Fruit fly (Drosophila melanogaster) whole organism, adult: Measurements from ENCODE around the gene CG8907.

Source experiments
- CG11617 ChIP-seq: fragments of 200-800 bp; sonication (Bioruptor generic); optimal IDR thresholded peaks from 2 replicates; lab custom pipeline; 2017; ENCODE audit warnings: mild to moderate bottlenecking, missing biosample characterization, missing genetic modification reagents, missing genetic modification characterization
- CG12768 ChIP-seq: fragments of 200-800 bp; sonication (Bioruptor generic); optimal IDR thresholded peaks from 2 replicates; lab custom pipeline; 2017; ENCODE audit warnings: missing biosample characterization, missing genetic modification characterization, mild to moderate bottlenecking, moderate library complexity, missing genetic modification reagents
- CG14711 ChIP-seq: fragments of 200-800 bp; sonication (Bioruptor generic); optimal IDR thresholded peaks from 2 replicates; lab custom pipeline; 2018; ENCODE audit warnings: missing biosample characterization, mild to moderate bottlenecking, missing genetic modification characterization, moderate library complexity
- CG1620 ChIP-seq: fragments of 200-800 bp; sonication (Bioruptor generic); optimal IDR thresholded peaks from 2 replicates; lab custom pipeline; 2016; ENCODE audit warnings: missing biosample characterization, missing genetic modification characterization
- CG33017 ChIP-seq: fragments of 200-800 bp; sonication (Bioruptor generic); optimal IDR thresholded peaks from 2 replicates; lab custom pipeline; 2018; ENCODE audit warnings: missing biosample characterization, mild to moderate bottlenecking, missing genetic modification characterization, moderate library complexity
- CG5204 ChIP-seq: fragments of 200-800 bp; sonication (Bioruptor generic); optimal IDR thresholded peaks from 2 replicates; lab custom pipeline; 2016; ENCODE audit warnings: missing biosample characterization, missing genetic modification characterization
- CG7045 ChIP-seq: fragments of 200-800 bp; sonication (Bioruptor generic); optimal IDR thresholded peaks from 2 replicates; lab custom pipeline; 2017; ENCODE audit warnings: missing biosample characterization, mild to moderate bottlenecking, missing genetic modification characterization
- CG7101 ChIP-seq: fragments of 200-800 bp; sonication (Bioruptor generic); optimal IDR thresholded peaks from 2 replicates; lab custom pipeline; 2018; ENCODE audit warnings: missing biosample characterization, mild to moderate bottlenecking, missing genetic modification characterization, moderate library complexity
- Clk ChIP-seq: fragments of 200-800 bp; sonication (Bioruptor generic); optimal IDR thresholded peaks from 2 replicates; lab custom pipeline; 2017; ENCODE audit warnings: missing biosample characterization, missing genetic modification characterization
- Crg-1 ChIP-seq: fragments of 200-800 bp; sonication (Bioruptor generic); optimal IDR thresholded peaks from 2 replicates; lab custom pipeline; 2016; ENCODE audit warnings: missing biosample characterization, missing genetic modification characterization
- Hr96 ChIP-seq: fragments of 200-800 bp; sonication (Bioruptor generic); optimal IDR thresholded peaks from 2 replicates; lab custom pipeline; 2016; ENCODE audit warnings: missing biosample characterization, missing genetic modification characterization
- Mnt ChIP-seq: fragments of 200-800 bp; sonication (Bioruptor generic); optimal IDR thresholded peaks from 2 replicates; lab custom pipeline; 2016; ENCODE audit warnings: missing biosample characterization, mild to moderate bottlenecking, missing genetic modification characterization
- bab1 ChIP-seq: fragments of 200-800 bp; sonication (Bioruptor generic); optimal IDR thresholded peaks from 3 replicates; lab custom pipeline; 2019; ENCODE audit warnings: missing biosample characterization, mild to moderate bottlenecking, missing genetic modification characterization, moderate library complexity
- cic ChIP-seq: fragments of 200-800 bp; sonication (Bioruptor generic); optimal IDR thresholded peaks from 2 replicates; lab custom pipeline; 2017; ENCODE audit warnings: missing biosample characterization, mild to moderate bottlenecking, missing genetic modification characterization, moderate library complexity
- cnc ChIP-seq, 2 experiments: fragments of >200 bp; optimal IDR thresholded peaks; 2 replicates each; lab custom pipeline; 2017
- kay ChIP-seq: fragments of 200-800 bp; sonication (Bioruptor generic); peaks from one replicate; lab custom pipeline; 2016; ENCODE audit warnings: missing biosample characterization, missing genetic modification characterization, borderline replicate concordance
- ovo ChIP-seq: fragments of 200-800 bp; sonication (Bioruptor generic); optimal IDR thresholded peaks from 2 replicates; lab custom pipeline; 2016; ENCODE audit warnings: missing biosample characterization, missing genetic modification characterization
- pad ChIP-seq: fragments of 200-800 bp; sonication (Bioruptor generic); optimal IDR thresholded peaks from 3 replicates; lab custom pipeline; 2017; ENCODE audit warnings: missing biosample characterization, missing genetic modification characterization, mild to moderate bottlenecking, moderate library complexity, missing genetic modification reagents
- tj ChIP-seq: fragments of 200-800 bp; sonication (Bioruptor generic); optimal IDR thresholded peaks from 3 replicates; lab custom pipeline; 2017; ENCODE audit warnings: missing biosample characterization, mild to moderate bottlenecking, missing genetic modification characterization, moderate library complexity
- toe ChIP-seq: fragments of 200-800 bp; sonication (Bioruptor generic); optimal IDR thresholded peaks from 2 replicates; lab custom pipeline; 2016; ENCODE audit warnings: missing biosample characterization, missing genetic modification characterization

The CG8907 gene

DNA sequence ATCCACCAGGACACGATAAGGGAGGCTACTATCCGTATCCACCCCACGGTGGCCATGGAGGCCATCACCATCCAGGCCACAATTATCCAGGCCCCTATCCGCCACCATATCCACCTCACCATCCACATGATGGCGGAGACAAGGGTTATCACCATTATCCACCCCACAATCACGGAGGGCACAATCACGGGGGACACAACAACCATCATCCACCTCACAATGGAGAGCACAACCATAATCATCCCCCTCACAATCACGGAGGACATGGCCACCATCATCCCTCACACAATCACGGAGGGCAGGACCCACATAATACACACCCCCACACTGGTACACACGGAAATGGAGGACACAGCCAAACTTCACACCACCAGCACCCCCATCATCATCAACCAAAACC, 21.7 kb downstream of the CG8907 start:
- TF ChIP-seq pad (GFP tag; lab: Kevin White, UChicago) (no peak), Crg-1 (no peak), CG7045 (GFP tag; lab: Kevin White, UChicago) (no peak), Hr96 (GFP tag; lab: Kevin White, UChicago) (no peak), kay (GFP tag; lab: Kevin White, UChicago) (no peak), bab1 (GFP tag; lab: Kevin White, UChicago) (no peak), CG12768 (GFP tag; lab: Kevin White, UChicago) (no peak), CG11617 (GFP tag; lab: Kevin White, UChicago) (no peak), Mnt (GFP tag; lab: Kevin White, UChicago) (no peak), tj (no peak), CG7101 (tag; lab: Kevin White, UChicago) (no peak), cic (GFP tag; lab: Kevin White, UChicago) (no peak), CG33017 (tag; lab: Kevin White, UChicago) (no peak), CG1620 (no peak), Clk (no peak), CG14711 (no peak), toe (GFP tag; lab: Kevin White, UChicago) (no peak), ovo (GFP tag; lab: Kevin White, UChicago) (no peak), cnc (optimal IDR thresholded peaks at IDR 0.05; lab: Kevin White, UChicago) (no peak)

DNA sequence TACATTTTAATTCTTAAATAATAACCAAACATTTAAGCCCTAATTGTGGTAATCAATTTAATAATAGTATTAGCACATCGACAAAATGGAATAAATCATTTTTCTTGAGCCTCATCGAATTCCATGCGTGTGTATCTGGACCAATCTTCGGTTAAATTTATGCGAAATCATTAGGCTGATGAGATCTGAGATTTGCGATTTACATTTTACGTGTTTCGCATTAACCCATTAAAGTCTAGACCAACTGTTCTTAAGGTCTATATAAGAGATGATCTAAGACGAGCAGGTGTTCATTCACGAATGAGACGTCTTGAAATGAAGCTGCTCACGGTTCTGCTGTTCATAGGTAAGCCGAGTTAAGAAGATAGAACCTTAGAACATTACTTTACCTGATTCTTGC, 23.4 kb downstream of the CG8907 start, which contains the start of gene CG31268:
Gene CG31268 (plus strand): TSS at position 301 of the 400 bp plus-strand sequence.
- TF ChIP-seq CG1620 (no peak), Clk (no peak), Crg-1 (no peak)

DNA sequence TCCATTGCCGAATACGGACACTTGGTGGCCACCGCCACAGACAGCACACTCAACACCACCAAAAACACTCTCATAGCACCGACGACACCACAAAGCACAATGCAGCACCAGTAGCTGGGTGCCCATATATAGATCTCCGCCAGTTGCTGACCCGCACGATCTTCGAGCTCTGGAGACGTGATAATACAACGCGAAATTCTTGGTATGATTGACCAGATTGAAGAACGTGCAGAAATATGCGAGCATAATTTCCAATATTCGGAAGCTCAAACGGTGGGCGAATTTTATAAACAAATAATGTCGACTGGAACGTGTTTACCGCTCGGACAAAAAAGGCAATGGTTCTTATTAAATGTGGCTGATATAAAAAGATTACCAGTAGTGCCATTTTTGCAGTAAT, 27.9 kb downstream of the CG8907 start, which contains the start of gene CG4009:
Gene CG4009 (minus strand): TSS at position 101 of the 400 bp plus-strand sequence.
- no peak for TF ChIP-seq ovo (GFP tag; lab: Kevin White, UChicago)
- no peak for TF ChIP-seq kay (GFP tag; lab: Kevin White, UChicago)
- TF ChIP-seq Clk = no peak
- no peak for TF ChIP-seq toe (GFP tag; lab: Kevin White, UChicago)
- TF ChIP-seq cic (GFP tag; lab: Kevin White, UChicago) = no peak
- no peak for TF ChIP-seq Crg-1
- TF ChIP-seq Mnt (GFP tag; lab: Kevin White, UChicago) = no peak
- no peak for TF ChIP-seq CG5204 (GFP tag; lab: Kevin White, UChicago)
- TF ChIP-seq bab1 (GFP tag; lab: Kevin White, UChicago) = no peak
- no peak for TF ChIP-seq CG14711
- no peak for TF ChIP-seq CG33017 (tag; lab: Kevin White, UChicago)
- no peak for TF ChIP-seq CG12768 (GFP tag; lab: Kevin White, UChicago)
- no peak for TF ChIP-seq Hr96 (GFP tag; lab: Kevin White, UChicago)
- TF ChIP-seq CG7101 (tag; lab: Kevin White, UChicago) = no peak
- no peak for TF ChIP-seq CG11617 (GFP tag; lab: Kevin White, UChicago)
- no peak for TF ChIP-seq CG1620
- no peak for TF ChIP-seq tj
- TF ChIP-seq CG7045 (GFP tag; lab: Kevin White, UChicago) = no peak
- TF ChIP-seq pad (GFP tag; lab: Kevin White, UChicago) = no peak

DNA sequence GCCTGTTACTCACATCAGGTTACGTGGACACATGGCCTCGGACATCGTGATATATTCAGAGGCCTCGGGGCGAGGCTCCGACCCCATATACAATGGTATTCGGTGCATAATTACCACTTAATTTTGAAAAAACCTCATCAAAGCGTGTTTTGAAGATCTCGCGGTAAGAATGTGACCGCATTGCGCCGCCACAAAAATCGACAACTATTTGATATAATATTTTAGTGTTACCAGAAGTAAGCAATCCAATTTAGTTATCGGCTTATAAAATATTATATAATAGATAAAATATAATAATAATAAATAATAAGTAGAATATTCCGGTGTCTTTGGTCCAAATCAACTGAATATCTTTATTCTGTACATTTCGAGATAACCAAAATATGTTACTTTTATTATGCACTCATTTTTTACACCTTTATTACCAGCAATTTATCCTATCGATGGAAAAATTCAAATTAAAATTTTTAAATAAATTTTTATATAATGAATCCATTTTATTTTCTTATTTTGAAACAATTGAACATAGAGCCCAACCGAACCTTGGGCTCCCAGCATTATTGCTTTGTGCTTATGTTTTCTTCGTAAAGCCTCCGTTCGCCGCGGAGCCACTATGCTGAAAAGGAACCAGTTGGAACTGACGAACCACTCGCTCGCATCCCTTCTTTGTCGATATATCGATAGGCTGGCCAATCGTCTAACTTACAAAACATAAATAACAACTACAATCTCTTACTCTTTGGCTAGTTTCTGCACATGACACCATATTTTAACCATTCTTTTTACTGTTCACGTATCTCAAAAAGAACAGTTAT, 32.1 kb downstream of the CG8907 start, which contains the start of the genes CG18213 and Trm7-32:
Gene CG18213 (minus strand): TSS at position 211 of the 815 bp plus-strand sequence.
Gene Trm7-32 (plus strand): TSS at position 690 of the 815 bp plus-strand sequence.
- TF ChIP-seq CG14711 = no peak
- no peak for TF ChIP-seq Crg-1
- TF ChIP-seq Hr96 (GFP tag; lab: Kevin White, UChicago) = no peak
- peak; percentile 48 for TF ChIP-seq Mnt (GFP tag; lab: Kevin White, UChicago)
- peak; percentile 2 for TF ChIP-seq bab1 (GFP tag; lab: Kevin White, UChicago)
- no peak for TF ChIP-seq CG7101 (tag; lab: Kevin White, UChicago)
- TF ChIP-seq CG7045 (GFP tag; lab: Kevin White, UChicago) = no peak
- no peak for TF ChIP-seq CG5204 (GFP tag; lab: Kevin White, UChicago)
- TF ChIP-seq tj = peak; percentile 2
- no peak for TF ChIP-seq Clk
- TF ChIP-seq kay (GFP tag; lab: Kevin White, UChicago) = no peak
- no peak for TF ChIP-seq CG33017 (tag; lab: Kevin White, UChicago)
- peak; percentile 19 for TF ChIP-seq toe (GFP tag; lab: Kevin White, UChicago)
- TF ChIP-seq cic (GFP tag; lab: Kevin White, UChicago) = no peak
- TF ChIP-seq cnc (optimal IDR thresholded peaks at IDR 0.05; lab: Kevin White, UChicago) = no peak
- TF ChIP-seq CG12768 (GFP tag; lab: Kevin White, UChicago) = no peak
- TF ChIP-seq ovo (GFP tag; lab: Kevin White, UChicago) = no peak

DNA sequence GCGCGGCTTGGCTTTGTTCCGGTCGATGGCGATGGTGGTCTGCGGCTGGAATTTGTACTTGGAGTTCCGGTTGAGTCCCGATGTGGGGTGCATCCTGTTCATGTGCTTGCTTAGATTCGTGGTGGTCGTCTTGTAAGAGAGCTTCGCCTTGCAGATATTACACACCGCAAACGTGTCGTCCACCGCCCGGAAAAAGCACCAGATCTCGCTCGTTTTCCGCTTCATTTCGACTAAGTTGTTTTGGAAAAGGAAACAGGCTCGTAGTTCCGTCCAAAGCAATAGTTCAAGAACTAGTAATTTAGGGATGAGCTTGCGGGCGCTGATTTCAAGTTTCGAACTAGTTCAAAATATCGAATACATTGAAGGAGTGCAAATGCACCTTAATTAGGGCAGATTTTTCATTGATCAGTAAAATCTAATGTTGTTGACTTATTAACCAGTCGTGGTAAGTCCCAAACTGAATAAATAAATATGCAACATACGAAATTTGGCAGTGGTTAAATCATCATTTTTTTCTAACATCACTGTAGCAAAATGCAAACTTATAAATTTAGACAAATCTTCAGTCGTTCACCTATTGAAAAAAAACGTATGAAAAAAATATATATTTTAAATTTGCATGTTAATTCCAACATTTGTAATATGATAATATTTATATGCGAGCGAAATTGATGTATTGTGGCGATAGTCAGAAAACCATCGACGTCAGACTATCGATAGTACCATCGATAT, 34.9 kb downstream of the CG8907 start, which contains the start of the genes bdwf and Patr-1:
Gene bdwf (minus strand): TSS at position 299 of the 732 bp plus-strand sequence.
Gene Patr-1 (plus strand): TSS at position 727 of the 732 bp plus-strand sequence.
- peak; percentile 11 for TF ChIP-seq Crg-1
- no peak for TF ChIP-seq CG33017 (tag; lab: Kevin White, UChicago)
- peak; percentile 38 for TF ChIP-seq kay (GFP tag; lab: Kevin White, UChicago)
- no peak for TF ChIP-seq CG7045 (GFP tag; lab: Kevin White, UChicago)
- TF ChIP-seq cnc (optimal IDR thresholded peaks at IDR 0.05; lab: Kevin White, UChicago) = no peak
- peak; percentile 50 for TF ChIP-seq CG5204 (GFP tag; lab: Kevin White, UChicago)
- no peak for TF ChIP-seq cic (GFP tag; lab: Kevin White, UChicago)
- TF ChIP-seq CG11617 (GFP tag; lab: Kevin White, UChicago) = peak; percentile 38
- peak; percentile 41 for TF ChIP-seq CG1620
- TF ChIP-seq CG12768 (GFP tag; lab: Kevin White, UChicago) = no peak
- TF ChIP-seq tj = peak; percentile 95
- peak; percentile 2 for TF ChIP-seq CG14711
- no peak for TF ChIP-seq toe (GFP tag; lab: Kevin White, UChicago)
- no peak for TF ChIP-seq bab1 (GFP tag; lab: Kevin White, UChicago)
- peak; percentile 17 for TF ChIP-seq Mnt (GFP tag; lab: Kevin White, UChicago)
- peak; percentile 31 for TF ChIP-seq pad (GFP tag; lab: Kevin White, UChicago)
- no peak for TF ChIP-seq Hr96 (GFP tag; lab: Kevin White, UChicago)
